Worm (Caenorhabditis elegans) whole organism, L3 larva: ENCODE results near the gene pcrg-1.

Experiments
- ZK546.5 ChIP-seq: sonication (generic microtip); optimal IDR thresholded peaks from 2 replicates; lab custom pipeline; 2017; ENCODE audit warnings: missing biosample characterization, missing genetic modification characterization
- ceh-9 ChIP-seq: sonication (generic microtip); optimal IDR thresholded peaks from 2 replicates; lab custom pipeline; 2018; ENCODE audit warnings: missing biosample characterization, missing genetic modification characterization
- elt-1 ChIP-seq: fragments of 150-350 bp; optimal IDR thresholded peaks from 2 replicates; lab custom pipeline; 2014; ENCODE audit warnings: missing biosample characterization, missing genetic modification characterization
- mdl-1 ChIP-seq: fragments of 150-350 bp; optimal IDR thresholded peaks from 2 replicates; lab custom pipeline; 2014; ENCODE audit warnings: missing biosample characterization, missing genetic modification characterization
- nfya-1 ChIP-seq: sonication (generic microtip); optimal IDR thresholded peaks from 2 replicates; lab custom pipeline; 2017; ENCODE audit warnings: missing genetic modification characterization, mild to moderate bottlenecking, missing compliant biosample characterization, antibody characterized with exemption, moderate library complexity; ENCODE audit not compliant: insufficient read depth
- nhr-28 ChIP-seq: fragments of 150-350 bp; optimal IDR thresholded peaks from 2 replicates; lab custom pipeline; 2014; ENCODE audit warnings: missing biosample characterization, missing genetic modification characterization
- unc-62 ChIP-seq: fragments of 150-350 bp; sonication (generic microtip); optimal IDR thresholded peaks from 4 replicates; lab custom pipeline; 2014; ENCODE audit warnings: missing biosample characterization, missing genetic modification reagents, missing genetic modification characterization
- ztf-11 ChIP-seq: fragments of 150-350 bp; optimal IDR thresholded peaks from 2 replicates; lab custom pipeline; 2014; ENCODE audit warnings: missing biosample characterization, missing genetic modification characterization

DNA sequence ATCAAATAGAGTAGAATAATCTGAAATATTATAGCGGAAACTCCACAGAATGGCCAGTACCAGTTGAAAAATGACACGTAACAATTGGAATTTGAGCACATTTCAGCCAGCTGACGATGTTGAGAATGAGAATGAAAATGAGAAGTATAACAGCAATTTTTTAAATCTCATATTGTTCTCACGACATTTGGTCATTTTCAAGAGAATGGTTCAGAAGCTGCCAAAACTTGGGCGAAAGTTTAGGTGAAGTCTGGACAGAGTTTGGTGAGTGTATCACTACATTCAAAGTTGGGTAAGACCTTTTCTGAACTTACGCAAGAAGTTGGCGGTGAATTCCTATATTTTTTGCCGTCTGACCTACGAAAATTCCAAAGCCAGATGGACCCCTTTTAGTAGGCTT, 4.6 kb downstream of the pcrg-1 start, which contains the start of gene srd-58:
- TF ChIP-seq ztf-11 (no peak), elt-1 (no peak), ZK546.5 (tag; lab: Kevin White, UChicago) (no peak), unc-62 (GFP tag; lab: Kevin White, UChicago) (no peak), nfya-1 (no peak), ceh-9 (tag; lab: Kevin White, UChicago) (no peak), mdl-1 (tag; lab: Kevin White, UChicago) (no peak), nhr-28 (tag; lab: Kevin White, UChicago) (no peak)
